Worm (Caenorhabditis elegans): ENCODE measurements around the gene lec-9.

Gene lec-9

DNA sequence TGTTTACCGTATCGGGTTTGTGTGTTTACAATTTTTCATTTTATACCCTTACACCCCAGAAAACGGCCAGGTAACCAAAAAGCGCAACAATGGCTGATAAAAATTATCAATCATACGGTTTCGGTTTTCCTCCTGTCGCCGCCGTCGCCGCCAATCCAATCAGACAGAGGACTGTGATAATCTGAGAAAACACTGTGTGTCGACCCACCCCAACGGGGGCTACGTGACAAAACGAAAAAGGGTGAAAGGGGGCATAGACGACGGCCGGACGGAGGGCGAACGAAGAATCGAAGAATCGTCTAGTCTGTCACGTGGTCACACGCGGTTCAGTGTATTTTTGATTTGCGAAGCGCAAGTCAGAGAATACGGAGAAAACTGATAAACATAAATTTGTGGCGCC is 30.6 kb downstream of the lec-9 start (continued):
- TF ChIP-seq repo-1 (tag; optimal IDR thresholded peaks at IDR 0.05) (no peak), F55B11.4 (tag; optimal IDR thresholded peaks at IDR 0.05; ENCODE audit: borderline replicate concordance, insufficient read depth) (no peak), ceh-91 (GFP tag; IDR thresholded peaks at IDR 0.05) (no peak), D2030.7 (GFP tag; IDR thresholded peaks at IDR 0.05) (no peak), ZK185.1 (tag; optimal IDR thresholded peaks at IDR 0.05; ENCODE audit: poor library complexity, severe bottlenecking) (no peak), zim-3 (tag; optimal IDR thresholded peaks at IDR 0.05) (no peak), hrde-1 (tag; optimal IDR thresholded peaks at IDR 0.05; ENCODE audit: borderline replicate concordance) (no peak), B0035.1 (tag; optimal IDR thresholded peaks at IDR 0.05) (no peak), die-1 (tag; optimal IDR thresholded peaks at IDR 0.05) (no peak), mxl-1 (tag; optimal IDR thresholded peaks at IDR 0.05) (no peak), ztf-22 (GFP tag; optimal IDR thresholded peaks at IDR 0.05) (peak; percentile 51), ceh-79 (tag; optimal IDR thresholded peaks at IDR 0.05) (no peak), atf-7 (tag; optimal IDR thresholded peaks at IDR 0.05) (no peak), nfya-2 (GFP tag; IDR thresholded peaks at IDR 0.05) (no peak), ztf-6 (GFP tag; IDR thresholded peaks at IDR 0.05) (no peak), Y56A3A.18 (GFP tag; IDR thresholded peaks at IDR 0.05) (no peak), ets-4 (GFP tag; optimal IDR thresholded peaks at IDR 0.05) (no peak), ccch-3 (GFP tag; optimal IDR thresholded peaks at IDR 0.05) (no peak), attf-6 (GFP tag; IDR thresholded peaks at IDR 0.05) (no peak), ztf-26 (tag; optimal IDR thresholded peaks at IDR 0.05) (peak; percentile 83), zfh-2 (GFP tag; conservative IDR thresholded peaks at IDR 0.05) (peak; percentile 77), nhr-90 (tag; optimal IDR thresholded peaks at IDR 0.05) (no peak), B0336.3 (GFP tag; IDR thresholded peaks at IDR 0.05) (peak; percentile 78), lsl-1 (GFP tag; optimal IDR thresholded peaks at IDR 0.05) (no peak), lin-35 (GFP tag; optimal IDR thresholded peaks at IDR 0.05) (no peak), somi-1 (GFP tag; optimal IDR thresholded peaks at IDR 0.05) (peak; percentile 74), snpc-3.4 (tag; optimal IDR thresholded peaks at IDR 0.05) (no peak), sptf-2 (GFP tag; optimal IDR thresholded peaks at IDR 0.05) (peak; percentile 7), ztf-3 (GFP tag; optimal IDR thresholded peaks at IDR 0.05) (no peak), C17E4.6 (GFP tag; IDR thresholded peaks at IDR 0.05) (no peak), F52B5.7 (tag; optimal IDR thresholded peaks at IDR 0.05) (no peak), aptf-3 (GFP tag; IDR thresholded peaks at IDR 0.05) (no peak), Y53G8AR.9 (GFP tag; conservative IDR thresholded peaks at IDR 0.05) (no peak), ceh-100 (GFP tag; IDR thresholded peaks at IDR 0.05) (no peak), Y95B8A.8 (GFP tag; IDR thresholded peaks at IDR 0.05) (no peak), ama-1 (optimal IDR thresholded peaks at IDR 0.05) (no peak), ama-1 (GFP tag; optimal IDR thresholded peaks at IDR 0.05) (no peak), ceh-58 (GFP tag; IDR thresholded peaks at IDR 0.05) (no peak), B0261.1 (tag; optimal IDR thresholded peaks at IDR 0.05) (no peak), lin-26 (GFP tag; IDR thresholded peaks at IDR 0.05) (0 out of 2 replicates have a peak, but pooled peaks have one; percentile 32), lag-1 (GFP tag; IDR thresholded peaks at IDR 0.05) (no peak), B0019.2 (GFP tag; conservative IDR thresholded peaks at IDR 0.05) (no peak), mes-4 (tag; optimal IDR thresholded peaks at IDR 0.05) (no peak), lsy-27 (tag; optimal IDR thresholded peaks at IDR 0.05; ENCODE audit: borderline replicate concordance, insufficient read depth) (no peak), bed-1 (GFP tag; IDR thresholded peaks at IDR 0.05) (no peak), madf-8 (GFP tag; conservative IDR thresholded peaks at IDR 0.05) (no peak), let-607 (tag; optimal IDR thresholded peaks at IDR 0.05) (peak; percentile 20 to 51), aptf-2 (GFP tag; conservative IDR thresholded peaks at IDR 0.05) (no peak), xnd-1 (tag; optimal IDR thresholded peaks at IDR 0.05) (no peak)
